Worm (Caenorhabditis elegans): Measurements from ENCODE around the gene cht-3.

ce11 chrIV:7025835-7026234, 22.4 kb downstream of the cht-3 start:
- TF ChIP-seq unc-62 (GFP tag; optimal IDR thresholded peaks at IDR 0.05 in 1 of 2) = no peak
- TF ChIP-seq unc-62 (tag; optimal IDR thresholded peaks at IDR 0.05) = no peak
- no peak for TF ChIP-seq egl-27 (tag; optimal IDR thresholded peaks at IDR 0.05)
- TF ChIP-seq nhr-77 (tag; optimal IDR thresholded peaks at IDR 0.05) = no peak
- no peak for TF ChIP-seq zip-2 (tag; optimal IDR thresholded peaks at IDR 0.05)
- no peak for TF ChIP-seq nhr-11 (tag; optimal IDR thresholded peaks at IDR 0.05)
- TF ChIP-seq attf-4 (tag; optimal IDR thresholded peaks at IDR 0.05) = no peak
- TF ChIP-seq dpl-1 (GFP tag; optimal IDR thresholded peaks at IDR 0.05) = no peak
- no peak for TF ChIP-seq ceh-82 (tag; optimal IDR thresholded peaks at IDR 0.05)
- peak; percentile 3 for TF ChIP-seq hlh-30 (tag; optimal IDR thresholded peaks at IDR 0.05; ENCODE audit: insufficient read depth)
- no peak for TF ChIP-seq lin-39 (tag; optimal IDR thresholded peaks at IDR 0.05)
